Worm (Caenorhabditis elegans) whole organism, L2 larva: ENCODE results near the gene C17G10.10.

Experiments
- C34F6.9 ChIP-seq: fragments of 150-350 bp; optimal IDR thresholded peaks from 2 replicates; lab custom pipeline; 2014; ENCODE audit warnings: missing biosample characterization, missing genetic modification characterization
- F13H6.1 ChIP-seq: sonication (generic microtip); optimal IDR thresholded peaks from 2 replicates; lab custom pipeline; 2016; ENCODE audit warnings: missing genetic modification characterization, missing compliant biosample characterization
- R02D3.7 ChIP-seq: fragments of 150-350 bp; optimal IDR thresholded peaks from 2 replicates; lab custom pipeline; 2014; ENCODE audit warnings: missing biosample characterization, missing genetic modification characterization
- Y55F3AM.14 ChIP-seq: fragments of 200-800 bp; sonication (Bioruptor generic); optimal IDR thresholded peaks from 2 replicates; lab custom pipeline; 2018; ENCODE audit warnings: mild to moderate bottlenecking, missing genetic modification characterization, missing compliant biosample characterization
- ZK546.5 ChIP-seq: sonication (generic microtip); optimal IDR thresholded peaks from 2 replicates; lab custom pipeline; 2017; ENCODE audit warnings: missing biosample characterization, missing genetic modification characterization
- alr-1 ChIP-seq: fragments of 150-350 bp; optimal IDR thresholded peaks from 2 replicates; lab custom pipeline; 2014; ENCODE audit warnings: missing biosample characterization, missing genetic modification characterization
- aly-2 ChIP-seq: fragments of 150-350 bp; optimal IDR thresholded peaks from 2 replicates; lab custom pipeline; 2014; ENCODE audit warnings: missing biosample characterization, missing genetic modification characterization
- ama-1 ChIP-seq: fragments of 150-350 bp; optimal IDR thresholded peaks from 2 replicates; lab custom pipeline; 2018; ENCODE audit warnings: inconsistent platforms
- blmp-1 ChIP-seq: sonication (generic microtip); optimal IDR thresholded peaks from 2 replicates; lab custom pipeline; 2017; ENCODE audit warnings: missing genetic modification characterization, mild to moderate bottlenecking, missing compliant biosample characterization, antibody characterized with exemption, moderate library complexity; ENCODE audit not compliant: insufficient read depth
- ceh-16 ChIP-seq: fragments of 150-350 bp; optimal IDR thresholded peaks from 2 replicates; lab custom pipeline; 2014; ENCODE audit warnings: missing biosample characterization, missing genetic modification characterization
- ceh-82 ChIP-seq: fragments of 150-350 bp; optimal IDR thresholded peaks from 2 replicates; lab custom pipeline; 2014; ENCODE audit warnings: missing biosample characterization, missing genetic modification characterization
- crh-2 ChIP-seq: sonication (generic microtip); optimal IDR thresholded peaks from 2 replicates; lab custom pipeline; 2017; ENCODE audit warnings: missing biosample characterization, missing genetic modification characterization
- dmd-4 ChIP-seq: sonication (generic microtip); optimal IDR thresholded peaks from 2 replicates; lab custom pipeline; 2017; ENCODE audit warnings: missing biosample characterization, missing genetic modification characterization
- egl-27 ChIP-seq: sonication (generic microtip); optimal IDR thresholded peaks from 3 replicates; lab custom pipeline; 2017; ENCODE audit warnings: missing biosample characterization, missing genetic modification reagents, missing genetic modification characterization
- elt-1 ChIP-seq: fragments of 150-350 bp; optimal IDR thresholded peaks from 2 replicates; lab custom pipeline; 2014; ENCODE audit warnings: missing biosample characterization, missing genetic modification characterization
- elt-3 ChIP-seq: sonication (generic microtip); optimal IDR thresholded peaks from 2 replicates; lab custom pipeline; 2017; ENCODE audit warnings: missing biosample characterization, missing genetic modification characterization
- fos-1 ChIP-seq: fragments of 150-350 bp; optimal IDR thresholded peaks from 2 replicates; lab custom pipeline; 2014; ENCODE audit warnings: missing biosample characterization, missing genetic modification characterization
- gmeb-1 ChIP-seq: fragments of 150-350 bp; optimal IDR thresholded peaks from 2 replicates; lab custom pipeline; 2014; ENCODE audit warnings: missing biosample characterization, missing genetic modification characterization
- lin-11 ChIP-seq: fragments of 150-350 bp; sonication (generic microtip); optimal IDR thresholded peaks from 2 replicates; lab custom pipeline; 2014; ENCODE audit warnings: missing biosample characterization, missing genetic modification characterization, inconsistent platforms, mixed read lengths
- lin-13 ChIP-seq: fragments of 150-350 bp; optimal IDR thresholded peaks from 2 replicates; lab custom pipeline; 2014; ENCODE audit warnings: missing biosample characterization, missing genetic modification reagents, missing genetic modification characterization
- lin-39 ChIP-seq: fragments of 150-350 bp; optimal IDR thresholded peaks from 2 replicates; lab custom pipeline; 2014; ENCODE audit warnings: missing biosample characterization, missing genetic modification reagents, missing genetic modification characterization
- lsy-2 ChIP-seq, 2 experiments: fragments of 150-350 bp in 1 of 2; sonication (generic microtip) in 1 of 2; optimal IDR thresholded peaks; 2 replicates each; lab custom pipeline; 2014 to 2017; ENCODE audit warnings: missing biosample characterization in 2 of 2, missing genetic modification characterization in 2 of 2
- mab-5 ChIP-seq: fragments of 150-350 bp; optimal IDR thresholded peaks from 2 replicates; lab custom pipeline; 2014; ENCODE audit warnings: missing biosample characterization, missing genetic modification characterization
- mbf-1 ChIP-seq: sonication (generic microtip); optimal IDR thresholded peaks from 2 replicates; lab custom pipeline; 2017; ENCODE audit warnings: missing biosample characterization, missing genetic modification characterization
- mdl-1 ChIP-seq, 2 experiments: fragments of 150-350 bp in 1 of 2; sonication (generic microtip) in 1 of 2; optimal IDR thresholded peaks; 2 replicates each; lab custom pipeline; 2017; ENCODE audit warnings: missing biosample characterization in 2 of 2, missing genetic modification characterization in 2 of 2
- nhr-10 ChIP-seq: sonication (generic microtip); optimal IDR thresholded peaks from 2 replicates; lab custom pipeline; 2017; ENCODE audit warnings: missing biosample characterization, missing genetic modification characterization
- nhr-11 ChIP-seq: fragments of 150-350 bp; optimal IDR thresholded peaks from 2 replicates; lab custom pipeline; 2014; ENCODE audit warnings: missing biosample characterization, missing genetic modification characterization
- nhr-12 ChIP-seq: fragments of 150-350 bp; optimal IDR thresholded peaks from 2 replicates; lab custom pipeline; 2014; ENCODE audit warnings: missing biosample characterization, missing genetic modification characterization
- nhr-129 ChIP-seq: fragments of 150-350 bp; optimal IDR thresholded peaks from 2 replicates; lab custom pipeline; 2014; ENCODE audit warnings: missing biosample characterization, missing genetic modification characterization
- nhr-21 ChIP-seq: fragments of 150-350 bp; optimal IDR thresholded peaks from 2 replicates; lab custom pipeline; 2014; ENCODE audit warnings: missing biosample characterization, missing genetic modification characterization
- nhr-23 ChIP-seq: fragments of 150-350 bp; optimal IDR thresholded peaks from 2 replicates; lab custom pipeline; 2014; ENCODE audit warnings: missing biosample characterization, missing genetic modification reagents, missing genetic modification characterization
- nhr-237 ChIP-seq: fragments of 150-350 bp; optimal IDR thresholded peaks from 2 replicates; lab custom pipeline; 2014; ENCODE audit warnings: missing biosample characterization, missing genetic modification characterization
- nhr-25 ChIP-seq: fragments of 150-350 bp; sonication (generic microtip); optimal IDR thresholded peaks from 3 replicates; lab custom pipeline; 2014; ENCODE audit warnings: missing biosample characterization, missing genetic modification characterization
- nhr-6 ChIP-seq: fragments of 150-350 bp; optimal IDR thresholded peaks from 2 replicates; lab custom pipeline; 2014; ENCODE audit warnings: missing biosample characterization, missing genetic modification characterization
- nhr-77 ChIP-seq: fragments of 150-350 bp; optimal IDR thresholded peaks from 2 replicates; lab custom pipeline; 2014; ENCODE audit warnings: missing biosample characterization, missing genetic modification characterization
- peb-1 ChIP-seq: fragments of 150-350 bp; optimal IDR thresholded peaks from 2 replicates; lab custom pipeline; 2014; ENCODE audit warnings: missing biosample characterization, missing genetic modification characterization
- sem-4 ChIP-seq: fragments of 150-350 bp; optimal IDR thresholded peaks from 2 replicates; lab custom pipeline; 2014; ENCODE audit warnings: missing biosample characterization, missing genetic modification reagents, missing genetic modification characterization
- skn-1 ChIP-seq: sonication (generic microtip); optimal IDR thresholded peaks from 2 replicates; lab custom pipeline; 2017; ENCODE audit warnings: missing biosample characterization, missing genetic modification characterization
- sma-3 ChIP-seq: sonication (generic microtip); optimal IDR thresholded peaks from 2 replicates; lab custom pipeline; 2016; ENCODE audit warnings: missing genetic modification reagents, missing genetic modification characterization, missing compliant biosample characterization
- sma-9 ChIP-seq, 2 experiments: fragments of 150-350 bp in 1 of 2; sonication (generic microtip) in 1 of 2; optimal IDR thresholded peaks; 2 replicates each; lab custom pipeline; 2014 to 2016; ENCODE audit warnings: missing genetic modification characterization in 2 of 2, mild to moderate bottlenecking in 1 of 2, missing biosample characterization in 1 of 2, missing compliant biosample characterization in 1 of 2, missing genetic modification reagents in 1 of 2, moderate library complexity in 1 of 2
- snpc-4 ChIP-seq: fragments of 150-350 bp; optimal IDR thresholded peaks from 2 replicates; lab custom pipeline; 2014; ENCODE audit warnings: missing biosample characterization, missing genetic modification characterization
- unc-39 ChIP-seq: fragments of 150-350 bp; optimal IDR thresholded peaks from 2 replicates; lab custom pipeline; 2014; ENCODE audit warnings: missing biosample characterization, missing genetic modification characterization
- unc-55 ChIP-seq: fragments of 150-350 bp; sonication (generic microtip); optimal IDR thresholded peaks from 3 replicates; lab custom pipeline; 2014; ENCODE audit warnings: missing biosample characterization, missing genetic modification reagents, missing genetic modification characterization
- unc-62 ChIP-seq: fragments of 150-350 bp; optimal IDR thresholded peaks from 2 replicates; lab custom pipeline; 2014; ENCODE audit warnings: missing biosample characterization, missing genetic modification reagents, missing genetic modification characterization
- zag-1 ChIP-seq: fragments of 150-350 bp; optimal IDR thresholded peaks from 2 replicates; lab custom pipeline; 2014; ENCODE audit warnings: missing biosample characterization, missing genetic modification characterization
- ztf-1 ChIP-seq: fragments of 200-800 bp; sonication (Bioruptor generic); conservative IDR thresholded peaks from 2 replicates; pipeline ENCODE4 v1.3.6; 2022; ENCODE audit warnings: missing genetic modification characterization, missing compliant biosample characterization
- ztf-11 ChIP-seq: sonication (generic microtip); optimal IDR thresholded peaks from 2 replicates; lab custom pipeline; 2017; ENCODE audit warnings: missing biosample characterization, missing genetic modification characterization
- ztf-4 ChIP-seq: fragments of 150-350 bp; optimal IDR thresholded peaks from 2 replicates; lab custom pipeline; 2014; ENCODE audit warnings: missing biosample characterization, missing genetic modification characterization

The C17G10.10 gene

ce11 chrII:5594210-5594764 is 4.9 kb downstream of the C17G10.10 start, which contains the start of gene ttc-4:
Gene ttc-4, plus strand, starts transcription at chrII:5594714.
- TF ChIP-seq ZK546.5 (tag; lab: Kevin White, UChicago) (no peak), unc-62 (GFP tag; lab: Kevin White, UChicago) (no peak), nhr-10 (tag; lab: Kevin White, UChicago) (no peak), blmp-1 (no peak), mbf-1 (no peak), aly-2 (no peak), ztf-11 (no peak), peb-1 (no peak), unc-55 (peak; percentile 76), nhr-23 (tag; lab: Kevin White, UChicago) (no peak), egl-27 (tag; lab: Kevin White, UChicago) (no peak), C34F6.9 (peak; percentile 68), alr-1 (tag; lab: Kevin White, UChicago) (no peak), lin-11 (tag; lab: Kevin White, UChicago) (no peak), fos-1 (tag; lab: Kevin White, UChicago) (peak; percentile 25), sma-9 (GFP tag; optimal IDR thresholded peaks at IDR 0.05; lab: Kevin White, UChicago) (no peak), sma-9 (tag; optimal IDR thresholded peaks at IDR 0.05; lab: Kevin White, UChicago) (no peak), elt-3 (tag; lab: Kevin White, UChicago) (no peak), nhr-6 (tag; lab: Kevin White, UChicago) (no peak), sma-3 (GFP tag; lab: Kevin White, UChicago) (peak; percentile 20), nhr-237 (tag; lab: Kevin White, UChicago) (no peak), R02D3.7 (tag; lab: Kevin White, UChicago) (no peak), mab-5 (tag; lab: Kevin White, UChicago) (no peak), nhr-12 (no peak), unc-39 (tag; lab: Kevin White, UChicago) (no peak), dmd-4 (tag; lab: Kevin White, UChicago) (no peak), nhr-21 (tag; lab: Kevin White, UChicago) (no peak), nhr-25 (tag; lab: Kevin White, UChicago) (peak; percentile 22), ceh-16 (tag; lab: Kevin White, UChicago) (no peak), snpc-4 (no peak), nhr-129 (tag; lab: Kevin White, UChicago) (peak; percentile 27), ztf-1 (no peak), ztf-4 (tag; lab: Kevin White, UChicago) (no peak), nhr-11 (tag; lab: Kevin White, UChicago) (no peak), sem-4 (no peak), gmeb-1 (tag; lab: Kevin White, UChicago) (no peak), zag-1 (tag; lab: Kevin White, UChicago) (no peak), crh-2 (tag; lab: Kevin White, UChicago) (peak; percentile 28), F13H6.1 (tag; lab: Kevin White, UChicago) (peak; percentile 4), lin-39 (no peak), ceh-82 (tag; lab: Kevin White, UChicago) (no peak), lin-13 (GFP tag; lab: Kevin White, UChicago) (peak; percentile 27), elt-1 (tag; lab: Kevin White, UChicago) (no peak), nhr-77 (no peak), lsy-2 (tag; optimal IDR thresholded peaks at IDR 0.05; lab: Kevin White, UChicago) (peak in 1 of 2 experiments; percentile 66), mdl-1 (tag; optimal IDR thresholded peaks at IDR 0.05; lab: Kevin White, UChicago) (no peak), skn-1 (no peak), Y55F3AM.14 (GFP tag; lab: Kevin White, UChicago) (no peak), ama-1 (lab: Kevin White, UChicago) (no peak)
